Fruit fly (Drosophila melanogaster) whole organism, prepupa: Measurements from ENCODE around the gene CG2839.
A peak's percentile ranks its signal among the peaks of the same experiment; 100 is the strongest.

Experiments used
- CG6792 ChIP-seq: fragments of 200-800 bp; sonication (Bioruptor generic); optimal IDR thresholded peaks from 3 replicates; lab custom pipeline; 2016; ENCODE audit warnings: missing biosample characterization, missing genetic modification characterization
- Eip78C ChIP-seq: fragments of 200-800 bp; sonication (Bioruptor generic); peaks from one replicate; lab custom pipeline; 2016; ENCODE audit warnings: missing biosample characterization, missing genetic modification characterization
- Hr39 ChIP-seq: fragments of 200-800 bp; sonication (Bioruptor generic); optimal IDR thresholded peaks from 2 replicates; lab custom pipeline; 2016; ENCODE audit warnings: missing biosample characterization, missing genetic modification characterization
- Lpt ChIP-seq: fragments of 200-800 bp; sonication (Bioruptor generic); optimal IDR thresholded peaks from 3 replicates; lab custom pipeline; 2016; ENCODE audit warnings: missing biosample characterization, missing genetic modification characterization
- fd59A ChIP-seq: fragments of 200-800 bp; sonication (Bioruptor generic); optimal IDR thresholded peaks from 2 replicates; lab custom pipeline; 2017; ENCODE audit warnings: missing biosample characterization, mild to moderate bottlenecking, missing genetic modification characterization, missing genetic modification reagents
- ss ChIP-seq, 2 experiments: fragments of 200-800 bp; sonication (Bioruptor generic); optimal IDR thresholded peaks; 2 replicates in 1 of 2; 3 replicates in 1 of 2; lab custom pipeline; 2017 to 2018; ENCODE audit warnings: mild to moderate bottlenecking in 2 of 2, missing biosample characterization in 2 of 2, missing genetic modification characterization in 2 of 2, moderate library complexity in 1 of 2

DNA sequence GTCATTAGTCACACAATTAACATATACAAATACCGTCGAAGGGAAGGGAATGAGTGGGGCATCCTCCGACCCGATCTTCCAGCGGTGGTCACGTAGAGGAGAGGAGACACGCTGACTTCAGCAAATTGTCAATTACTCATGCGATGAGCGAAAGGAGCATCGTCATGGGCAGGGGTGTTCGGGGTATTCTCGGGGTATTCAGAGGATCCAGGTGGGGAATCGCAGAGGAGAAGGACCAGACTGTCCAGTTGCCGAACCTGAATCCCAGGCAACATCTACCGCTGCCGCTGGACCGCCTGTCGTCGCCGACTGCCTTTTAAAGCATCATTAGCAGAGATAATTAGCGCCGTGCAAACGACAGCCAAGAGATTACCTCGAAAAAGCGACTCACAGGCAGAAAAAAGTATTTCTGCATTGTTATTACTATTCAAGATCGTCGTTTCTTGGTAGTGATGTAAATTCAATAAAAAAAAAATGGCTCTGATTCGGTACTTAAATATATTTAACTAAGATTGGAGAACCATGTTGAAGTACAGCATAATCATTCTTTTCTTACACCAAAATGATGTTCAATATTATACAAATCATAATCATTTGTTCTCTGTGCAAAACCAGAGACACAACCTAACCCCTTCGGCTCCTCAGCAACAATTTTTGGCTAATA is 2.1 kb upstream of the CG2839 start:
- peak; percentile 48 for TF ChIP-seq Hr39 (GFP tag; lab: Kevin White, UChicago)
- no peak for TF ChIP-seq Lpt
- no peak for TF ChIP-seq fd59A
- peak; percentile 9 for TF ChIP-seq CG6792 (GFP tag; lab: Kevin White, UChicago)
- peak in 1 of 2 experiments; percentile 37 for TF ChIP-seq ss (GFP tag; optimal IDR thresholded peaks at IDR 0.05; lab: Kevin White, UChicago)
- TF ChIP-seq Eip78C (GFP tag; lab: Kevin White, UChicago) = peak; percentile 85
